Fruit fly (Drosophila melanogaster) whole organism, embryonic: ENCODE results near the gene aln.

Experiments used
- BEAF-32 ChIP-seq: fragments of 200-800 bp; sonication (Bioruptor generic); optimal IDR thresholded peaks from 3 replicates; lab custom pipeline; 2017; ENCODE audit warnings: missing biosample characterization, missing genetic modification characterization, mild to moderate bottlenecking, moderate library complexity, missing genetic modification reagents
- CG11696 ChIP-seq: fragments of 200-800 bp; sonication (Bioruptor generic); IDR thresholded peaks from 2 replicates; pipeline ENCODE4 v1.3.6; 2022; ENCODE audit warnings: missing biosample characterization, missing genetic modification characterization
- CG11723 ChIP-seq: fragments of 200-800 bp; sonication (Bioruptor generic); optimal IDR thresholded peaks from 2 replicates; lab custom pipeline; 2017; ENCODE audit warnings: missing biosample characterization, mild to moderate bottlenecking, missing genetic modification characterization
- CG13894 ChIP-seq: fragments of 200-800 bp; sonication (Bioruptor generic); optimal IDR thresholded peaks from 3 replicates; lab custom pipeline; 2018; ENCODE audit warnings: missing biosample characterization, mild to moderate bottlenecking, missing genetic modification characterization, moderate library complexity
- CG14441 ChIP-seq: fragments of 200-800 bp; sonication (Bioruptor generic); IDR thresholded peaks from 2 replicates; pipeline ENCODE4 v1.3.6; 2022; ENCODE audit warnings: missing biosample characterization, missing genetic modification characterization
- CG16813 ChIP-seq: fragments of 200-800 bp; sonication (Bioruptor generic); IDR thresholded peaks from 3 replicates; pipeline ENCODE4 v1.3.6; 2022; ENCODE audit warnings: missing biosample characterization, missing genetic modification characterization; ENCODE audit not compliant: partially characterized antibody
- CG16815 ChIP-seq: fragments of 200-800 bp; sonication (Bioruptor generic); optimal IDR thresholded peaks from 3 replicates; lab custom pipeline; 2017; ENCODE audit warnings: missing biosample characterization, mild to moderate bottlenecking, missing genetic modification characterization
- CG17361 ChIP-seq: fragments of 200-800 bp; sonication (Bioruptor generic); IDR thresholded peaks from 3 replicates; pipeline ENCODE4 v1.3.6; 2022; ENCODE audit warnings: missing biosample characterization, missing genetic modification characterization
- CG17568 ChIP-seq: fragments of 200-800 bp; sonication (Bioruptor generic); optimal IDR thresholded peaks from 2 replicates; lab custom pipeline; 2018; ENCODE audit warnings: missing biosample characterization, mild to moderate bottlenecking, missing genetic modification characterization, moderate library complexity
- CG1792 ChIP-seq: fragments of 200-800 bp; sonication (Bioruptor generic); optimal IDR thresholded peaks from 2 replicates; lab custom pipeline; 2016; ENCODE audit warnings: missing biosample characterization, missing genetic modification characterization
- CG31441 ChIP-seq: fragments of 200-800 bp; sonication (Bioruptor generic); IDR thresholded peaks from 2 replicates; pipeline ENCODE4 v1.3.6; 2022; ENCODE audit warnings: missing biosample characterization, missing genetic modification characterization
- CG32772 ChIP-seq: fragments of 200-800 bp; sonication (Bioruptor generic); IDR thresholded peaks from 2 replicates; pipeline ENCODE4 v1.3.6; 2022; ENCODE audit warnings: missing biosample characterization, missing genetic modification characterization
- CG4282 ChIP-seq: fragments of 200-800 bp; sonication (Bioruptor generic); optimal IDR thresholded peaks from 2 replicates; lab custom pipeline; 2016; ENCODE audit warnings: missing biosample characterization, missing genetic modification characterization
- CG6272 ChIP-seq: fragments of 200-800 bp; sonication (Bioruptor generic); IDR thresholded peaks from 2 replicates; pipeline ENCODE4 v1.3.6; 2022; ENCODE audit warnings: missing biosample characterization, missing genetic modification characterization
- CG7786 ChIP-seq: fragments of 200-800 bp; sonication (Bioruptor generic); optimal IDR thresholded peaks from 2 replicates; lab custom pipeline; 2016; ENCODE audit warnings: missing biosample characterization, missing genetic modification characterization
- CG8388 ChIP-seq: fragments of 200-800 bp; sonication (Bioruptor generic); optimal IDR thresholded peaks from 2 replicates; lab custom pipeline; 2019; ENCODE audit warnings: missing biosample characterization, mild to moderate bottlenecking, missing genetic modification characterization, moderate library complexity
- CG8765 ChIP-seq: fragments of 200-800 bp; sonication (Bioruptor generic); IDR thresholded peaks from 2 replicates; pipeline ENCODE4 v1.3.6; 2022; ENCODE audit warnings: missing biosample characterization, missing genetic modification characterization
- CG9215 ChIP-seq: fragments of 200-800 bp; sonication (Bioruptor generic); IDR thresholded peaks from 2 replicates; pipeline ENCODE4 v1.3.6; 2022; ENCODE audit warnings: missing biosample characterization, missing genetic modification characterization
- CoRest ChIP-seq: fragments of 200-800 bp; sonication (Bioruptor generic); optimal IDR thresholded peaks from 3 replicates; lab custom pipeline; 2018; ENCODE audit warnings: missing biosample characterization, mild to moderate bottlenecking, missing genetic modification characterization, moderate library complexity
- E2f1 ChIP-seq: fragments of 200-800 bp; sonication (Bioruptor generic); IDR thresholded peaks from 2 replicates; pipeline ENCODE4 v1.3.6; 2022; ENCODE audit warnings: missing biosample characterization, missing genetic modification characterization
- Gsc ChIP-seq: fragments of 200-800 bp; sonication (Bioruptor generic); IDR thresholded peaks from 2 replicates; pipeline ENCODE4 v1.3.6; 2022; ENCODE audit warnings: missing biosample characterization, missing genetic modification characterization
- Hr51 ChIP-seq, 2 experiments: fragments of 200-800 bp; sonication (Bioruptor generic); optimal IDR thresholded peaks; 2 replicates in 1 of 2; 3 replicates in 1 of 2; lab custom pipeline; 2016 to 2018; ENCODE audit warnings: missing biosample characterization in 2 of 2, missing genetic modification characterization in 2 of 2, mild to moderate bottlenecking in 1 of 2, moderate library complexity in 1 of 2
- MTF-1 ChIP-seq: fragments of 200-800 bp; sonication (Bioruptor generic); optimal IDR thresholded peaks from 2 replicates; lab custom pipeline; 2018; ENCODE audit warnings: missing biosample characterization, mild to moderate bottlenecking, missing genetic modification characterization, borderline replicate concordance
- Neu2 ChIP-seq: fragments of 200-800 bp; sonication (Bioruptor generic); optimal IDR thresholded peaks from 3 replicates; lab custom pipeline; 2016; ENCODE audit warnings: missing biosample characterization, missing genetic modification characterization, borderline replicate concordance
- PHDP ChIP-seq: fragments of 200-800 bp; sonication (Bioruptor generic); optimal IDR thresholded peaks from 3 replicates; lab custom pipeline; 2018; ENCODE audit warnings: missing biosample characterization, mild to moderate bottlenecking, missing genetic modification characterization, moderate library complexity
- Trl ChIP-seq, 3 experiments: fragments of >200 bp in 2 of 3; fragments of 200-800 bp in 1 of 3; sonication (Bioruptor generic) in 1 of 3; optimal IDR thresholded peaks; 2 replicates in 1 of 3; 3 replicates in 2 of 3; lab custom pipeline; 2016 to 2017; ENCODE audit warnings: missing biosample characterization in 1 of 3, missing genetic modification characterization in 1 of 3
- Usf ChIP-seq: fragments of 200-800 bp; sonication (Bioruptor generic); optimal IDR thresholded peaks from 2 replicates; lab custom pipeline; 2017; ENCODE audit warnings: missing genotype, missing biosample characterization, missing genetic modification characterization
- ab ChIP-seq: fragments of 200-800 bp; sonication (Bioruptor generic); optimal IDR thresholded peaks from 2 replicates; lab custom pipeline; 2016; ENCODE audit warnings: missing biosample characterization, missing genetic modification characterization
- amos ChIP-seq: fragments of 200-800 bp; sonication (Bioruptor generic); IDR thresholded peaks from 2 replicates; pipeline ENCODE4 v1.3.6; 2022; ENCODE audit warnings: missing biosample characterization, missing genetic modification characterization; ENCODE audit not compliant: partially characterized antibody
- bbx ChIP-seq: fragments of 200-800 bp; sonication (Bioruptor generic); IDR thresholded peaks from 2 replicates; pipeline ENCODE4 v1.3.6; 2022; ENCODE audit warnings: missing biosample characterization, missing genetic modification characterization; ENCODE audit not compliant: partially characterized antibody
- crc ChIP-seq: fragments of 200-800 bp; sonication (Bioruptor generic); optimal IDR thresholded peaks from 2 replicates; lab custom pipeline; 2016; ENCODE audit warnings: missing biosample characterization, missing genetic modification characterization
- danr ChIP-seq: fragments of 200-800 bp; sonication (Bioruptor generic); IDR thresholded peaks from 2 replicates; pipeline ENCODE4 v1.3.6; 2022; ENCODE audit warnings: missing biosample characterization, missing genetic modification characterization
- dati ChIP-seq: fragments of 200-800 bp; sonication (Bioruptor generic); IDR thresholded peaks from 2 replicates; pipeline ENCODE4 v1.3.6; 2022; ENCODE audit warnings: missing biosample characterization, missing genetic modification characterization
- dysf ChIP-seq: fragments of 200-800 bp; sonication (Bioruptor generic); IDR thresholded peaks from 3 replicates; pipeline ENCODE4 v1.3.6; 2022; ENCODE audit warnings: missing biosample characterization, missing genetic modification characterization
- fu2 ChIP-seq: fragments of 200-800 bp; sonication (Bioruptor generic); optimal IDR thresholded peaks from 2 replicates; lab custom pipeline; 2016; ENCODE audit warnings: missing biosample characterization, missing genetic modification characterization
- gt ChIP-seq: fragments of 200-800 bp; sonication (Bioruptor generic); IDR thresholded peaks from 2 replicates; pipeline ENCODE4 v1.3.6; 2022; ENCODE audit warnings: missing biosample characterization, missing genetic modification characterization
- jumu ChIP-seq: fragments of 200-800 bp; sonication (Bioruptor generic); optimal IDR thresholded peaks from 3 replicates; lab custom pipeline; 2016; ENCODE audit warnings: missing biosample characterization, missing genetic modification characterization
- ken ChIP-seq: fragments of 200-800 bp; sonication (Bioruptor generic); IDR thresholded peaks from 3 replicates; pipeline ENCODE4 v1.3.6; 2022; ENCODE audit warnings: missing biosample characterization, missing genetic modification characterization
- lmd ChIP-seq: fragments of 200-800 bp; sonication (Bioruptor generic); IDR thresholded peaks from 2 replicates; pipeline ENCODE4 v1.3.6; 2022; ENCODE audit warnings: missing biosample characterization, missing genetic modification characterization
- maf-S ChIP-seq: fragments of 200-800 bp; sonication (Bioruptor generic); optimal IDR thresholded peaks from 2 replicates; lab custom pipeline; 2016; ENCODE audit warnings: missing biosample characterization, missing genetic modification characterization
- nerfin-2 ChIP-seq: fragments of 200-800 bp; sonication (Bioruptor generic); IDR thresholded peaks from 2 replicates; pipeline ENCODE4 v1.3.6; 2022; ENCODE audit warnings: missing biosample characterization, missing genetic modification characterization; ENCODE audit not compliant: partially characterized antibody
- phol ChIP-seq: fragments of 200-800 bp; sonication (Bioruptor generic); optimal IDR thresholded peaks from 3 replicates; lab custom pipeline; 2018; ENCODE audit warnings: missing biosample characterization, mild to moderate bottlenecking, missing genetic modification characterization, moderate library complexity
- sens ChIP-seq: fragments of 200-800 bp; sonication (Bioruptor generic); peaks from one replicate; lab custom pipeline; 2016; ENCODE audit warnings: missing biosample characterization, missing genetic modification characterization
- sens-2 ChIP-seq: fragments of 200-800 bp; sonication (Bioruptor generic); IDR thresholded peaks from 2 replicates; pipeline ENCODE4 v1.3.6; 2022; ENCODE audit warnings: missing biosample characterization, missing genetic modification characterization
- tap ChIP-seq: fragments of 200-800 bp; optimal IDR thresholded peaks from 3 replicates; lab custom pipeline; 2019; ENCODE audit warnings: missing biosample characterization, mild to moderate bottlenecking, missing genetic modification characterization, moderate library complexity
- tx ChIP-seq: fragments of 200-800 bp; sonication (Bioruptor generic); optimal IDR thresholded peaks from 2 replicates; lab custom pipeline; 2016; ENCODE audit warnings: missing biosample characterization, missing genetic modification characterization
- usp ChIP-seq: fragments of >200 bp; optimal IDR thresholded peaks from 2 replicates; lab custom pipeline; 2017; ENCODE audit warnings: missing biosample characterization, missing genetic modification characterization
- zen ChIP-seq: fragments of 200-800 bp; sonication (Bioruptor generic); optimal IDR thresholded peaks from 3 replicates; lab custom pipeline; 2018; ENCODE audit warnings: missing biosample characterization, mild to moderate bottlenecking, missing genetic modification characterization, moderate library complexity

aln gene

DNA sequence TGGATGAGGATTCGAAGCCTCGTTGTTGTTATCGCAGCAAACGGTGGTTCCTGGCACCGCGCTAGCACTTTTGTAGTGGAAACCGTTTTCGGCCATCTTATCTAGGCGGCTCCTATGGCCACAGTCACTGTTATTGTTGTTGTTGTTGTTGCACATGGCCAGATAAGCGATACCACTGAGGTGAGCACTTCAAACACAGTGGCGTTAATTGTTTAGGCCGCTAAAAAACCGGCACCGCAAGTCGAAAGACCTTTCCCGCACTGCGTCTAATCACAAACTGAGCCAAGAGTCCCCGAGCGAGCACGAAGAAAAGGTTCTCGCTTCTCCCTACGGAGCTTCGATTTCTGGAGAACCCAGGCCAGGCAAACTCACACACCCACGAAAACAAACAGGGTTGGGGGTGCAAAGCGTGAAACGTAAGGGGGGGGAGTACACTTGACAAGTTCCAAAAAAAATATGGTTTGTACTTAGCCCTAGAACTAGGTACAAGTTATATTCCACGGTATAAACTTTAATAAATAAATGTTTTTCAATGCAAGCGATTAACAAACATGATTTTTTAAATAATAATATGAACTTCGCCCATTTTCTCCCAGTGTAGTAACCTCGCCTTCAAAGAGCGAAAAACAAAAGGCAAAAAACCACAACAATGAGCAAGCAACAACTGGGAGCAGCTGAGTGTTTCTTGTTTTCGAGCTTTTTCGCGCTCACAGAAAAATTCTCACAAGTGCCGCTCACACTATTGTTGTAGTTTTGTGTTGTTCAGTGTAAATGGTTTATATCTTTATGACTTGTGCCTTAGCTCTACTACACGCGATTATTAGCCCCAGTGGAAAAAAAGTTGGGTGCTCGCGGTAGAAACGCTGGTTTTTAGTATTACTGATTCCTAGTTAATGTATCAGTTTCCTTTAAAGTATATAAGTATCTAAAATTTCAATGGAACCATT, 14.0 kb downstream of the aln start (continued):
- TF ChIP-seq CG13894 (tag; lab: Kevin White, UChicago) (peak; percentile 69), dati (peak; percentile 46; the same call in 1 of the 2 replicates), usp (GFP tag; lab: Kevin White, UChicago) (no peak), dysf (GFP tag; lab: Robert Waterston, UW) (peak; percentile 94), CG17361 (GFP tag; lab: Robert Waterston, UW) (peak; percentile 83), CG11723 (GFP tag; lab: Kevin White, UChicago) (peak; percentile 66), CG1792 (peak; percentile 66), BEAF-32 (GFP tag; lab: Kevin White, UChicago) (no peak), tap (tag; lab: Kevin White, UChicago) (peak; percentile 53), CG32772 (GFP tag; lab: Robert Waterston, UW) (peak; percentile 89), CG4282 (GFP tag; lab: Kevin White, UChicago) (no peak), Trl (optimal IDR thresholded peaks at IDR 0.05; lab: Kevin White, UChicago) (peak; percentile 14 to 79), Trl (GFP tag; optimal IDR thresholded peaks at IDR 0.05; lab: Kevin White, UChicago) (no peak), CG16813 (no peak), nerfin-2 (no peak), amos (peak; percentile 7; the same call in 1 of the 2 replicates), CG6272 (peak; percentile 85), CG8765 (GFP tag; lab: Robert Waterston, UW) (peak; percentile 64; the same call in 1 of the 2 replicates), E2f1 (GFP tag; lab: Robert Waterston, UW) (peak; percentile 87), Usf (GFP tag; lab: Kevin White, UChicago) (peak; percentile 57), maf-S (GFP tag; lab: Kevin White, UChicago) (peak; percentile 46), ab (GFP tag; lab: Kevin White, UChicago) (no peak), CG16815 (GFP tag; lab: Kevin White, UChicago) (peak; percentile 69), CG8388 (GFP tag; lab: Kevin White, UChicago) (peak; percentile 39), tx (GFP tag; lab: Kevin White, UChicago) (no peak), zen (tag; lab: Kevin White, UChicago) (peak; percentile 22), Neu2 (GFP tag; lab: Kevin White, UChicago) (no peak), jumu (GFP tag; lab: Kevin White, UChicago) (peak; percentile 28), danr (peak; percentile 62), CG7786 (GFP tag; lab: Kevin White, UChicago) (peak; percentile 31), lmd (GFP tag; lab: Robert Waterston, UW) (peak; percentile 89), gt (no peak), CG17568 (peak; percentile 68), PHDP (peak; percentile 89), ken (GFP tag; lab: Robert Waterston, UW) (peak; percentile 71; the same call in 2 of the 3 replicates), CG31441 (GFP tag; lab: Robert Waterston, UW) (peak; percentile 89), Hr51 (GFP tag; optimal IDR thresholded peaks at IDR 0.05; lab: Kevin White, UChicago) (peak in 1 of 2 experiments; percentile 86), phol (tag; lab: Kevin White, UChicago) (peak; percentile 69), CG11696 (GFP tag; lab: Robert Waterston, UW) (0 out of 2 replicates have a peak, but pooled peaks have one; percentile 41), sens-2 (GFP tag; lab: Robert Waterston, UW) (peak; percentile 50; the same call in 1 of the 2 replicates), CG14441 (GFP tag; lab: Robert Waterston, UW) (peak; percentile 90), bbx (GFP tag; lab: Robert Waterston, UW) (no peak), sens (GFP tag; lab: Kevin White, UChicago) (peak; percentile 97), fu2 (GFP tag; lab: Kevin White, UChicago) (peak; percentile 39), crc (peak; percentile 66), CG9215 (GFP tag; lab: Robert Waterston, UW) (peak; percentile 88), CoRest (tag; lab: Kevin White, UChicago) (peak; percentile 85), MTF-1 (GFP tag; lab: Kevin White, UChicago) (no peak), Gsc (GFP tag; lab: Robert Waterston, UW) (peak; percentile 66)
